Worm (Caenorhabditis elegans) whole organism, early embryonic: Measurements from ENCODE around the gene clec-176.
"Not testable (repeated sequence)": the region's sequence is repeated elsewhere in the genome, so short reads cannot be mapped to it uniquely, and the experiment has no call there.

Source experiments
- F13C5.2 ChIP-seq: sonication (generic microtip); optimal IDR thresholded peaks from 2 replicates; lab custom pipeline; 2017; ENCODE audit warnings: mild to moderate bottlenecking, missing genetic modification characterization, inconsistent platforms, missing compliant biosample characterization
- ama-1 ChIP-seq: fragments of 150-350 bp; optimal IDR thresholded peaks from 2 replicates; lab custom pipeline; 2014
- ceh-13 ChIP-seq: fragments of 200-800 bp; sonication (Bioruptor generic); optimal IDR thresholded peaks from 2 replicates; lab custom pipeline; 2018; ENCODE audit warnings: mild to moderate bottlenecking, missing genetic modification characterization, missing compliant biosample characterization
- ceh-36 ChIP-seq: sonication (generic microtip); optimal IDR thresholded peaks from 2 replicates; lab custom pipeline; 2016; ENCODE audit warnings: missing genetic modification characterization, inconsistent platforms, missing compliant biosample characterization
- flt-1 ChIP-seq: fragments of 200-800 bp; sonication (Bioruptor generic); IDR thresholded peaks from 2 replicates; pipeline ENCODE4 v1.3.6; 2022; ENCODE audit warnings: missing genetic modification characterization, missing compliant biosample characterization
- hnd-1 ChIP-seq: sonication (generic microtip); optimal IDR thresholded peaks from 2 replicates; lab custom pipeline; 2016; ENCODE audit warnings: missing genetic modification characterization, missing compliant biosample characterization
- scrt-1 ChIP-seq: fragments of 200-800 bp; sonication (Bioruptor generic); IDR thresholded peaks from 2 replicates; pipeline ENCODE4 v1.3.6; 2022; ENCODE audit warnings: missing genetic modification characterization, missing compliant biosample characterization
- sea-1 ChIP-seq: fragments of 200-800 bp; sonication (Bioruptor generic); conservative IDR thresholded peaks from 2 replicates; pipeline ENCODE4 v1.3.6; 2022; ENCODE audit warnings: missing genetic modification characterization, missing compliant biosample characterization
- tbx-11 ChIP-seq: fragments of 200-800 bp; sonication (Bioruptor generic); IDR thresholded peaks from 2 replicates; pipeline ENCODE4 v1.3.6; 2022; ENCODE audit warnings: missing genetic modification characterization, missing compliant biosample characterization
- tbx-37 ChIP-seq: fragments of 200-800 bp; sonication (Bioruptor generic); conservative IDR thresholded peaks from 2 replicates; pipeline ENCODE4 v1.3.6; 2022; ENCODE audit warnings: missing genetic modification reagents, missing genetic modification characterization, missing compliant biosample characterization

- not testable (repeated sequence) for TF ChIP-seq tbx-37; ama-1; ceh-13 (GFP tag; lab: Kevin White, UChicago); ceh-36 (tag; lab: Kevin White, UChicago); flt-1 (GFP tag; lab: Robert Waterston, UW); scrt-1 (GFP tag; lab: Robert Waterston, UW); sea-1 (GFP tag; lab: Robert Waterston, UW); tbx-11; F13C5.2 (tag; lab: Kevin White, UChicago); hnd-1
These were observed 33.2 kb downstream of the clec-176 start, which contains the start of gene T28H11.7 for ce11 chrIV:5017075-5017474.
